Worm (Caenorhabditis elegans) whole organism, L4 larva: Measurements from ENCODE around the gene nhr-96.
A peak's percentile ranks its signal among the peaks of the same experiment; 100 is the strongest.

Source experiments
- ceh-28 ChIP-seq: fragments of 150-350 bp; optimal IDR thresholded peaks from 2 replicates; lab custom pipeline; 2014; ENCODE audit warnings: missing biosample characterization, missing genetic modification reagents, missing genetic modification characterization
- cey-2 ChIP-seq: sonication (generic microtip); optimal IDR thresholded peaks from 3 replicates; lab custom pipeline; 2017; ENCODE audit warnings: missing genetic modification characterization, mild to moderate bottlenecking, missing compliant biosample characterization, antibody characterized with exemption, borderline replicate concordance; ENCODE audit not compliant: insufficient read depth
- egl-27 ChIP-seq: sonication (generic microtip); optimal IDR thresholded peaks from 3 replicates; lab custom pipeline; 2017; ENCODE audit warnings: missing biosample characterization, missing genetic modification reagents, missing genetic modification characterization
- jun-1 ChIP-seq: fragments of 150-350 bp; optimal IDR thresholded peaks from 2 replicates; lab custom pipeline; 2014; ENCODE audit warnings: missing biosample characterization, missing genetic modification reagents, missing genetic modification characterization
- nhr-28 ChIP-seq: fragments of 150-350 bp; optimal IDR thresholded peaks from 2 replicates; lab custom pipeline; 2014; ENCODE audit warnings: missing biosample characterization, missing genetic modification characterization

ce11 chrV:2242630-2243029 lies 9.4 kb downstream of the nhr-96 start, which contains the start of gene cyp-33C3:
- no peak for TF ChIP-seq cey-2 (tag; lab: Kevin White, UChicago)
- TF ChIP-seq ceh-28 (tag; lab: Kevin White, UChicago), result no peak
- peak; percentile 84 for TF ChIP-seq nhr-28 (tag; lab: Kevin White, UChicago)
- no peak for TF ChIP-seq egl-27 (tag; lab: Kevin White, UChicago)
- no peak for TF ChIP-seq jun-1
